Worm (Caenorhabditis elegans): Measurements from ENCODE around the gene nspa-10.
A peak's percentile ranks its signal among the peaks of the same experiment; 100 is the strongest.

nspa-10 gene

ce11 chrV:14788462-14788861 is 38.2 kb upstream of the nspa-10 start:
- TF ChIP-seq nhr-28 (tag; optimal IDR thresholded peaks at IDR 0.05): peak; percentile 4
- no peak for TF ChIP-seq nhr-42 (GFP tag; IDR thresholded peaks at IDR 0.05)

ce11 chrV:14784787-14785186 is 34.5 kb upstream of the nspa-10 start:
- peak; percentile 77 for TF ChIP-seq aha-1 (tag)
- TF ChIP-seq ama-1 (optimal IDR thresholded peaks at IDR 0.05): no peak

ce11 chrV:14784160-14784774 is 34.0 kb upstream of the nspa-10 start, which contains the start of gene Y50E8A.12:
Y50E8A.12 (minus strand) TSS chrV:14784210.
- TF ChIP-seq unc-62 (GFP tag; optimal IDR thresholded peaks at IDR 0.05 in 1 of 2) (peak in 1 of 2 experiments; percentile 95), unc-62 (tag; optimal IDR thresholded peaks at IDR 0.05) (no peak), hmg-1.1 (GFP tag; IDR thresholded peaks at IDR 0.05) (no peak)

- TF ChIP-seq Y105C5A.15 (GFP tag; IDR thresholded peaks at IDR 0.05) (no peak), nhr-111 (GFP tag; optimal IDR thresholded peaks at IDR 0.05) (no peak), lsy-2 (tag; optimal IDR thresholded peaks at IDR 0.05) (no peak), lin-29 (GFP tag; IDR thresholded peaks at IDR 0.05) (no peak), nhr-25 (tag; optimal IDR thresholded peaks at IDR 0.05; ENCODE audit: borderline replicate concordance, insufficient read depth) (no peak), spr-3 (GFP tag; optimal IDR thresholded peaks at IDR 0.05) (no peak), lin-15B (tag; optimal IDR thresholded peaks at IDR 0.05) (no peak), nhr-102 (tag; optimal IDR thresholded peaks at IDR 0.05) (no peak), attf-4 (tag; optimal IDR thresholded peaks at IDR 0.05) (no peak), hlh-30 (tag; optimal IDR thresholded peaks at IDR 0.05; ENCODE audit: insufficient read depth) (no peak), mdl-1 (tag; optimal IDR thresholded peaks at IDR 0.05) (no peak), cey-2 (tag; optimal IDR thresholded peaks at IDR 0.05; ENCODE audit: borderline replicate concordance, insufficient read depth) (no peak), madf-9 (GFP tag; conservative IDR thresholded peaks at IDR 0.05) (no peak), vab-7 (GFP tag; IDR thresholded peaks at IDR 0.05) (no peak), pqm-1 (tag; optimal IDR thresholded peaks at IDR 0.05) (no peak), dmd-9 (GFP tag; IDR thresholded peaks at IDR 0.05) (no peak), madf-5 (GFP tag; IDR thresholded peaks at IDR 0.05) (no peak), mxl-3 (GFP tag; optimal IDR thresholded peaks at IDR 0.05) (no peak), ama-1 (optimal IDR thresholded peaks at IDR 0.05) (no peak)
These were observed 30.9 kb upstream of the nspa-10 start, which contains the start of gene Y50E8A.11 for ce11 chrV:14781130-14781529. Y50E8A.11 (plus strand) TSS chrV:14781430.

- no peak for TF ChIP-seq mxl-2 (GFP tag; conservative IDR thresholded peaks at IDR 0.05)
- TF ChIP-seq set-16 (GFP tag; IDR thresholded peaks at IDR 0.05): no peak
- TF ChIP-seq F49E8.2 (tag; optimal IDR thresholded peaks at IDR 0.05; ENCODE audit: borderline replicate concordance): no peak
- TF ChIP-seq nhr-42 (GFP tag; IDR thresholded peaks at IDR 0.05): no peak
- TF ChIP-seq mep-1 (tag; optimal IDR thresholded peaks at IDR 0.05): no peak
- no peak for TF ChIP-seq ces-1 (GFP tag; optimal IDR thresholded peaks at IDR 0.05)
- no peak for TF ChIP-seq nhr-77 (tag; optimal IDR thresholded peaks at IDR 0.05)
- no peak for TF ChIP-seq T26A8.4 (GFP tag; IDR thresholded peaks at IDR 0.05)
- no peak for TF ChIP-seq mdt-29 (GFP tag; IDR thresholded peaks at IDR 0.05)
- no peak for TF ChIP-seq lin-38 (GFP tag; IDR thresholded peaks at IDR 0.05)
- no peak for TF ChIP-seq hlh-30 (tag; optimal IDR thresholded peaks at IDR 0.05; ENCODE audit: insufficient read depth)
- no peak for TF ChIP-seq ceh-28 (tag; optimal IDR thresholded peaks at IDR 0.05)
- no peak for TF ChIP-seq Y5F2A.4 (GFP tag; optimal IDR thresholded peaks at IDR 0.05)
- TF ChIP-seq zip-11 (GFP tag; IDR thresholded peaks at IDR 0.05): no peak
- TF ChIP-seq ceh-44 (GFP tag; IDR thresholded peaks at IDR 0.05): no peak
- TF ChIP-seq nhr-48 (tag; optimal IDR thresholded peaks at IDR 0.05): no peak
- TF ChIP-seq nhr-25 (tag; optimal IDR thresholded peaks at IDR 0.05; ENCODE audit: borderline replicate concordance, insufficient read depth): no peak
- no peak for TF ChIP-seq madf-5 (GFP tag; IDR thresholded peaks at IDR 0.05)
- no peak for TF ChIP-seq Y75B8A.6 (GFP tag; IDR thresholded peaks at IDR 0.05)
- TF ChIP-seq tag-97 (GFP tag; IDR thresholded peaks at IDR 0.05): no peak
These were observed 29.4 kb upstream of the nspa-10 start, which contains the start of the genes scrm-7 and Y50E8A.10 for ce11 chrV:14779644-14780043. scrm-7 (minus strand) TSS chrV:14779744. Y50E8A.10 (plus strand) TSS chrV:14779996.

Data from whole organism, L4 larva.